Fruit fly (Drosophila melanogaster) whole organism, pupa: Measurements from ENCODE around the gene CG43347.

Source experiments
- CG10348 ChIP-seq: fragments of 200-800 bp; sonication (Bioruptor generic); IDR thresholded peaks from 2 replicates; pipeline ENCODE4 v1.3.6; 2022; ENCODE audit warnings: missing biosample characterization, missing genetic modification characterization
- CG12605 ChIP-seq: fragments of 200-800 bp; sonication (Bioruptor generic); IDR thresholded peaks from 2 replicates; pipeline ENCODE4 v1.3.6; 2022; ENCODE audit warnings: missing biosample characterization, missing genetic modification characterization
- CG13204 ChIP-seq: fragments of 200-800 bp; sonication (Bioruptor generic); optimal IDR thresholded peaks from 2 replicates; lab custom pipeline; 2018; ENCODE audit warnings: missing biosample characterization, mild to moderate bottlenecking, missing genetic modification characterization, moderate library complexity
- CG14655 ChIP-seq: fragments of 200-800 bp; sonication (Bioruptor generic); optimal IDR thresholded peaks from 3 replicates; lab custom pipeline; 2017; ENCODE audit warnings: mild to moderate bottlenecking, missing biosample characterization, missing genetic modification reagents, missing genetic modification characterization
- CG15710 ChIP-seq: fragments of 200-800 bp; sonication (Bioruptor generic); optimal IDR thresholded peaks from 2 replicates; lab custom pipeline; 2018; ENCODE audit warnings: missing biosample characterization, mild to moderate bottlenecking, missing genetic modification characterization, moderate library complexity
- CG17806 ChIP-seq: fragments of 200-800 bp; sonication (Bioruptor generic); optimal IDR thresholded peaks from 2 replicates; lab custom pipeline; 2018; ENCODE audit warnings: missing biosample characterization, mild to moderate bottlenecking, missing genetic modification characterization, moderate library complexity
- CG32121 ChIP-seq: fragments of 200-800 bp; sonication (Bioruptor generic); IDR thresholded peaks from 2 replicates; pipeline ENCODE4 v1.3.6; 2022; ENCODE audit warnings: missing biosample characterization, missing genetic modification characterization
- CG34367 ChIP-seq: fragments of 200-800 bp; sonication (Bioruptor generic); optimal IDR thresholded peaks from 2 replicates; lab custom pipeline; 2018; ENCODE audit warnings: missing biosample characterization, mild to moderate bottlenecking, missing genetic modification characterization
- CG4496 ChIP-seq: fragments of 200-800 bp; sonication (Bioruptor generic); IDR thresholded peaks from 3 replicates; pipeline ENCODE4 v1.3.6; 2022; ENCODE audit warnings: missing biosample characterization, missing genetic modification characterization
- CG8159 ChIP-seq: fragments of 200-800 bp; sonication (Bioruptor generic); optimal IDR thresholded peaks from 3 replicates; lab custom pipeline; 2018; ENCODE audit warnings: missing biosample characterization, mild to moderate bottlenecking, missing genetic modification characterization, moderate library complexity
- CG8301 ChIP-seq: fragments of 200-800 bp; sonication (Bioruptor generic); optimal IDR thresholded peaks from 2 replicates; lab custom pipeline; 2018; ENCODE audit warnings: missing biosample characterization, mild to moderate bottlenecking, missing genetic modification characterization
- CG9948 ChIP-seq: fragments of 200-800 bp; sonication (Bioruptor generic); optimal IDR thresholded peaks from 2 replicates; lab custom pipeline; 2018; ENCODE audit warnings: missing biosample characterization, mild to moderate bottlenecking, missing genetic modification characterization, moderate library complexity
- D1 ChIP-seq: fragments of 200-800 bp; sonication (Bioruptor generic); optimal IDR thresholded peaks from 2 replicates; lab custom pipeline; 2018; ENCODE audit warnings: missing biosample characterization, mild to moderate bottlenecking, missing genetic modification characterization, moderate library complexity
- EcR ChIP-seq: fragments of 200-800 bp; sonication (Bioruptor generic); optimal IDR thresholded peaks from 3 replicates; lab custom pipeline; 2019; ENCODE audit warnings: missing biosample characterization, missing genetic modification characterization, mild to moderate bottlenecking, moderate library complexity, missing genetic modification reagents
- Ets98B ChIP-seq: fragments of 200-800 bp; sonication (Bioruptor generic); IDR thresholded peaks from 2 replicates; pipeline ENCODE4 v1.3.6; 2022; ENCODE audit warnings: missing biosample characterization, missing genetic modification characterization
- Pif1A ChIP-seq: fragments of 200-800 bp; sonication (Bioruptor generic); optimal IDR thresholded peaks from 3 replicates; lab custom pipeline; 2016; ENCODE audit warnings: missing biosample characterization, missing genetic modification characterization
- Pif1B ChIP-seq: fragments of 200-800 bp; sonication (Bioruptor generic); optimal IDR thresholded peaks from 3 replicates; lab custom pipeline; 2016; ENCODE audit warnings: missing biosample characterization, missing genetic modification characterization
- Snoo ChIP-seq: fragments of 200-800 bp; sonication (Bioruptor generic); optimal IDR thresholded peaks from 3 replicates; lab custom pipeline; 2017; ENCODE audit warnings: missing biosample characterization, mild to moderate bottlenecking, missing genetic modification characterization, inconsistent platforms
- fd96Ca ChIP-seq: fragments of 200-800 bp; sonication (Bioruptor generic); IDR thresholded peaks from 3 replicates; pipeline ENCODE4 v1.3.6; 2022; ENCODE audit warnings: missing biosample characterization, missing genetic modification characterization
- gl ChIP-seq: fragments of 200-800 bp; sonication (Bioruptor generic); optimal IDR thresholded peaks from 2 replicates; lab custom pipeline; 2018; ENCODE audit warnings: missing biosample characterization, mild to moderate bottlenecking, missing genetic modification characterization
- rn ChIP-seq: fragments of 200-800 bp; sonication (Bioruptor generic); IDR thresholded peaks from 2 replicates; pipeline ENCODE4 v1.3.6; 2022; ENCODE audit warnings: missing biosample characterization, missing genetic modification characterization

Gene CG43347

DNA sequence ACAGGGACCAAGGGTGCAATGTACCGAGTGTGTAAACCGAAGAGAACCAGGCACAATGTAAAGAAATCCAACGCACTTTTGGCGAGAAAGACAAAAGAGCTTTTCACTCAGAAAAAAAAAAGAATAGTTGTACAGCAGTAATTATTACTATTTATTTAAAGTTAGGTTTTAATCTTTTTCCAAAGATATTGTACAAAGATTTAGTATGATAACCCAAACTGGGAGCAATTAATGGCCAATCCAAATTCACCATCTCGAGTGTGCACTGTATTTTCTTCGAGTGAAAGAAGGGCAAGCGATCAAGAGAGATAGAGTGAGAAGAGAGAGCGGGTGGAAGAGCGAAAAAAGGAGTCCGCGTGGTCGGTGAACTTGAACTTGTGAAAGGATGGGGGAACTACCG lies 35.5 kb downstream of the CG43347 start:
- TF ChIP-seq CG15710 (tag; lab: Kevin White, UChicago) (peak; percentile 94), CG12605 (GFP tag; lab: Robert Waterston, UW) (peak; percentile 74), fd96Ca (peak; percentile 79), CG9948 (peak; percentile 93), CG14655 (GFP tag; lab: Kevin White, UChicago) (peak; percentile 70), CG13204 (GFP tag; lab: Kevin White, UChicago) (peak; percentile 68), CG32121 (GFP tag; lab: Robert Waterston, UW) (peak; percentile 25; the same call in 1 of the 2 replicates), CG17806 (peak; percentile 95), rn (peak; percentile 74), CG8301 (peak; percentile 68), CG8159 (tag; lab: Kevin White, UChicago) (peak; percentile 94), CG4496 (GFP tag; lab: Robert Waterston, UW) (peak; percentile 88), gl (tag; lab: Kevin White, UChicago) (peak; percentile 74), D1 (tag; lab: Kevin White, UChicago) (peak; percentile 66), CG10348 (no peak), Snoo (peak; percentile 90), Ets98B (GFP tag; lab: Robert Waterston, UW) (peak; percentile 62), Pif1B (GFP tag; lab: Kevin White, UChicago) (peak; percentile 94), EcR (GFP tag; lab: Kevin White, UChicago) (peak; percentile 99), CG34367 (peak; percentile 95), Pif1A (GFP tag; lab: Kevin White, UChicago) (peak; percentile 94)

DNA sequence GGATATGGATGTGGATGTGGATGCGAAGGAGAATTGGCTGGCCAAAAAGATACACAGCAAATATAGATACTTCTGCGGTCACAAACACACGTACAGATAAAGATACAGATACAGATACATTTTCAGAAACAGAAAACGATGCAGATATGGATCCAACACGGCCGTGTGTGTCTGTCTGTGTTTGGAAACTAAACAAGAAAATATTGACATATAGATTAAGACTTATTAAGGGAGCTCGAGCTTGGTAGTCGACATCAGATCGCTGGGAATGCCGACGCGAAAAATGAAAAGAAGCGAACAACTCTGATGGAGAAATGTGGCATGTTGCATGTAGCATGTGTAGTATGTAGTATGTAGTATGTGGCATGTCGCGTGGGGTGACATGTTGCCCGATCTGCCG lies 37.9 kb downstream of the CG43347 start:
- TF ChIP-seq CG14655 (GFP tag; lab: Kevin White, UChicago) (no peak), CG34367 (peak; percentile 3), rn (no peak)
- TF ChIP-seq, all 21 proteins: peak for 1

DNA sequence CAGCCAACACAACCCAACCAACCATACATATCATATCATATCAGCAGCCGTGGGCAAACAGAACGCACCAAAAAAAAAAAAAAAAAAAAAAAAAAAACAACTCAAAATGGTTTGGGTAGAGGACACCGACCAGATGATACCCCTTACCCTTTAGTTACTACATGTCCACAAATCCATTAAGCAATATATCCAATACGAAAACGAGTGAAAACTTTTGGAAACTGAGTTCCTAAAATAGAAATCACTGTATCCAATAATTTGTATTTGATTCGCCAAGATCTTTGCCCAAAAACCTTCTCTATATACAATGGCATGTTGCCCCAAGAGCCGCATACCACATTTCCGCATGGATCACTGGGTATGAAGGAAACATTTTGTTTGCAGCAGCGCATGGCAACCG lies 38.5 kb downstream of the CG43347 start:
- TF ChIP-seq CG32121 (GFP tag; lab: Robert Waterston, UW) (0 out of 2 replicates have a peak, but pooled peaks have one; percentile 17), CG14655 (GFP tag; lab: Kevin White, UChicago) (peak; percentile 53), CG15710 (tag; lab: Kevin White, UChicago) (peak; percentile 52), rn (no peak; the same call in 1 of the 2 replicates), CG8301 (peak; percentile 17), fd96Ca (peak; percentile 69), Ets98B (GFP tag; lab: Robert Waterston, UW) (no peak), CG13204 (GFP tag; lab: Kevin White, UChicago) (no peak), CG4496 (GFP tag; lab: Robert Waterston, UW) (no peak), Pif1B (GFP tag; lab: Kevin White, UChicago) (peak; percentile 71), CG17806 (peak; percentile 31), Pif1A (GFP tag; lab: Kevin White, UChicago) (peak; percentile 73), CG8159 (tag; lab: Kevin White, UChicago) (peak; percentile 64), EcR (GFP tag; lab: Kevin White, UChicago) (no peak), D1 (tag; lab: Kevin White, UChicago) (no peak), CG12605 (GFP tag; lab: Robert Waterston, UW) (0 out of 2 replicates have a peak, but pooled peaks have one; percentile 21), Snoo (no peak), CG10348 (no peak), gl (tag; lab: Kevin White, UChicago) (no peak), CG34367 (peak; percentile 24), CG9948 (peak; percentile 49)

DNA sequence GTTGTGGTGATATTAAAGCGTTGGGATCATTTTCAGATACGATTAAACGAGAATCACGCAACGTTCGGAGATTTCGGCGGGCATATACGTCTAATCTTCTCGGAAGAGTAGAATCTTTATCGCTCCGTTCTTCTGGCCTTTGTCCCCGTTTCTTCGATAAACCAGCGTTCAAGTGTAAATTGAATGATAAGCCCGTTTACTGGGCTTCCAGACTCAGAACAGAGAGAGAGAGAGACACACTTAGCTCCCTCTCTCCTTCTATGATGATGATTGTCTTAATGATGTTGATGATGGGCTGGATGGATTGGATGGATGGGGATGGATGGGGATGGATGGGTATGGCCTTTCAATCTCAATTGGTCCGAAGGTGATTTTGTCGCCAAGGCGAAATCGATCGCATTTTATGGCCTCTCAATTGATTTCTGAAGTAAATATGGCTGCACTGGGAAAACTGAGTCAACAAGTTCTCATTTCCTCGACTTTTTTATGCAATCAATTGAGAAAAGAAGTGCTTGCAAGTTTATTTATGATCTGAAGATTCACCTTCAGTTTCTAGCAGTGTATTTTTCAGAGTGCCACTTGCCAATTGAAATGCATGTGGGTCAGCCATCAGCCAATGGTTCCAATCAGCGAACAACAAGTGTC lies 39.4 kb downstream of the CG43347 start:
- TF ChIP-seq Ets98B (GFP tag; lab: Robert Waterston, UW) (no peak), CG10348 (no peak), CG8301 (peak; percentile 17), CG15710 (tag; lab: Kevin White, UChicago) (peak; percentile 49), CG4496 (GFP tag; lab: Robert Waterston, UW) (no peak), CG34367 (peak; percentile 5), CG12605 (GFP tag; lab: Robert Waterston, UW) (no peak), CG14655 (GFP tag; lab: Kevin White, UChicago) (peak; percentile 41), Pif1B (GFP tag; lab: Kevin White, UChicago) (no peak), gl (tag; lab: Kevin White, UChicago) (peak; percentile 7), EcR (GFP tag; lab: Kevin White, UChicago) (peak; percentile 43), CG32121 (GFP tag; lab: Robert Waterston, UW) (no peak), CG9948 (peak; percentile 41), CG8159 (tag; lab: Kevin White, UChicago) (peak; percentile 64), fd96Ca (no peak), rn (no peak), D1 (tag; lab: Kevin White, UChicago) (no peak), Snoo (no peak), Pif1A (GFP tag; lab: Kevin White, UChicago) (peak; percentile 52), CG17806 (peak; percentile 30), CG13204 (GFP tag; lab: Kevin White, UChicago) (peak; percentile 17)

DNA sequence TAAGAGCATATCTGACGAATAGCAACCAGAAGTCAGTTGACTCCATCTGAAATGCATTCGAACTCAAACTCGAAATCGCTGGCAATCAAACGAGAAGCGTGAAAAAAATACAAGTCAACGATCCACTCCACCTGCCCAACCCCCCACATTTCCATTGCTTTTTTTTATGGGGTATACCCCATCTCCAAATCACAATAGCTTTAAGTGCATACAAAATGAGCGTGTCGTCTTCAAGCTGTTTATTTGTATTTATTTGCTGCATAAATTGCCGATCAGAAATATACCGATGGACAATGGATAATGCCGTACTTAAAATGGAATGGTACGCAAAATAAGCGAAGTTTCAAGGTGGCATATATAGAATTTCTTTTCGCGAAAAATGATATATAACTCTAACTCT lies 40.4 kb downstream of the CG43347 start:
- TF ChIP-seq CG14655 (GFP tag; lab: Kevin White, UChicago), result no peak
- no peak for TF ChIP-seq CG9948

DNA sequence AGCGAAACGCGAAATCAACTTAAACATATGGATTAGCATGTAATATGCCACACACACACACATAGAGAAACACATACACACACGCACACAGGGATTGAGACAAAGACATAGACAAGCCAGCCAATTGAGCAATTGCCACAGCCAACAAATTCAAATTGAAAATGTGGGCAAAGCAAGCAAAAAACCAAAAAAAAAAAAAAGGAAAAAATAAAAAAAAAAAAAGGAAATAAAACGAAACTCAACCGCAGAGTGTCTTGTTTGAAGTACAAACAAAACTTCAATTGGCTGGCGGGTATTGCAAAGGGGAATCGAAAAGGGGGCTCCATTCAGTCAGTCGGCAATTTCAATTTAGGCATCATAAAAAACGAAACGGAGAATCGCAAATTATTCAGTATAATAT lies 42.2 kb downstream of the CG43347 start:
- TF ChIP-seq Pif1A (GFP tag; lab: Kevin White, UChicago) (peak; percentile 53), CG14655 (GFP tag; lab: Kevin White, UChicago) (no peak), EcR (GFP tag; lab: Kevin White, UChicago) (no peak), Pif1B (GFP tag; lab: Kevin White, UChicago) (no peak), fd96Ca (peak; percentile 58; the same call in 1 of the 3 replicates), CG8301 (no peak), Snoo (no peak), CG32121 (GFP tag; lab: Robert Waterston, UW) (peak; percentile 73; the same call in 1 of the 2 replicates), CG15710 (tag; lab: Kevin White, UChicago) (no peak), Ets98B (GFP tag; lab: Robert Waterston, UW) (peak; percentile 84), D1 (tag; lab: Kevin White, UChicago) (no peak), rn (peak; percentile 39; the same call in 1 of the 2 replicates), CG4496 (GFP tag; lab: Robert Waterston, UW) (peak; percentile 80), CG8159 (tag; lab: Kevin White, UChicago) (no peak), CG9948 (no peak), gl (tag; lab: Kevin White, UChicago) (no peak), CG10348 (no peak), CG17806 (no peak), CG34367 (no peak), CG13204 (GFP tag; lab: Kevin White, UChicago) (no peak), CG12605 (GFP tag; lab: Robert Waterston, UW) (peak; percentile 84)
